Fruit fly (Drosophila melanogaster) whole organism, embryonic: Measurements from ENCODE around the gene Vha16-3.

Source experiments
- ATbp ChIP-seq: fragments of 200-800 bp; sonication (Bioruptor generic); optimal IDR thresholded peaks from 2 replicates; lab custom pipeline; 2017; ENCODE audit warnings: missing biosample characterization, mild to moderate bottlenecking, missing genetic modification characterization, missing genetic modification reagents
- Adf1 ChIP-seq: fragments of 200-800 bp; sonication (Bioruptor generic); IDR thresholded peaks from 2 replicates; pipeline ENCODE4 v1.3.6; 2022; ENCODE audit warnings: missing biosample characterization, missing genetic modification characterization
- Aef1 ChIP-seq: fragments of 200-800 bp; sonication (Bioruptor generic); IDR thresholded peaks from 3 replicates; pipeline ENCODE4 v1.3.6; 2022; ENCODE audit warnings: missing biosample characterization, missing genetic modification characterization
- CG11093 ChIP-seq: fragments of 200-800 bp; sonication (Bioruptor generic); IDR thresholded peaks from 3 replicates; pipeline ENCODE4 v1.3.6; 2022; ENCODE audit warnings: missing biosample characterization, missing genetic modification characterization
- CG11456 ChIP-seq: fragments of 200-800 bp; sonication (Bioruptor generic); IDR thresholded peaks from 3 replicates; pipeline ENCODE4 v1.3.6; 2022; ENCODE audit warnings: missing biosample characterization, missing genetic modification characterization
- CG12391 ChIP-seq: fragments of 200-800 bp; sonication (Bioruptor generic); optimal IDR thresholded peaks from 3 replicates; lab custom pipeline; 2018; ENCODE audit warnings: missing biosample characterization, mild to moderate bottlenecking, missing genetic modification characterization, moderate library complexity
- CG14014 ChIP-seq: fragments of 200-800 bp; sonication (Bioruptor generic); IDR thresholded peaks from 2 replicates; pipeline ENCODE4 v1.3.6; 2022; ENCODE audit warnings: missing biosample characterization, missing genetic modification characterization
- CG1529 ChIP-seq: fragments of 200-800 bp; sonication (Bioruptor generic); optimal IDR thresholded peaks from 3 replicates; lab custom pipeline; 2018; ENCODE audit warnings: missing biosample characterization, missing genetic modification characterization
- CG17361 ChIP-seq: fragments of 200-800 bp; sonication (Bioruptor generic); IDR thresholded peaks from 3 replicates; pipeline ENCODE4 v1.3.6; 2022; ENCODE audit warnings: missing biosample characterization, missing genetic modification characterization
- CG17385 ChIP-seq: fragments of 200-800 bp; sonication (Bioruptor generic); optimal IDR thresholded peaks from 3 replicates; lab custom pipeline; 2018; ENCODE audit warnings: missing biosample characterization, mild to moderate bottlenecking, missing genetic modification characterization
- CG18011 ChIP-seq: fragments of 200-800 bp; sonication (Bioruptor generic); optimal IDR thresholded peaks from 2 replicates; lab custom pipeline; 2017; ENCODE audit warnings: missing biosample characterization, missing genetic modification characterization, mild to moderate bottlenecking, moderate library complexity, missing genotype
- CG2678 ChIP-seq: fragments of 200-800 bp; sonication (Bioruptor generic); optimal IDR thresholded peaks from 3 replicates; lab custom pipeline; 2019; ENCODE audit warnings: missing biosample characterization, mild to moderate bottlenecking, missing genetic modification characterization, moderate library complexity
- CG2712 ChIP-seq: fragments of 200-800 bp; optimal IDR thresholded peaks from 3 replicates; lab custom pipeline; 2019; ENCODE audit warnings: missing biosample characterization, mild to moderate bottlenecking, missing genetic modification characterization, moderate library complexity
- CG3163 ChIP-seq: fragments of 200-800 bp; sonication (Bioruptor generic); optimal IDR thresholded peaks from 3 replicates; lab custom pipeline; 2016; ENCODE audit warnings: missing biosample characterization, missing genetic modification characterization
- CG4730 ChIP-seq: fragments of 200-800 bp; sonication (Bioruptor generic); IDR thresholded peaks from 2 replicates; pipeline ENCODE4 v1.3.6; 2022; ENCODE audit warnings: missing biosample characterization, missing genetic modification characterization
- CG5245 ChIP-seq: fragments of 200-800 bp; sonication (Bioruptor generic); optimal IDR thresholded peaks from 3 replicates; lab custom pipeline; 2016; ENCODE audit warnings: missing biosample characterization, missing genetic modification characterization
- CG6689 ChIP-seq: fragments of 200-800 bp; sonication (Bioruptor generic); IDR thresholded peaks from 2 replicates; pipeline ENCODE4 v1.3.6; 2022; ENCODE audit warnings: missing biosample characterization, missing genetic modification characterization
- CG7987 ChIP-seq: fragments of 200-800 bp; sonication (Bioruptor generic); optimal IDR thresholded peaks from 2 replicates; lab custom pipeline; 2018; ENCODE audit warnings: missing biosample characterization, mild to moderate bottlenecking, missing genetic modification characterization, moderate library complexity
- Dek ChIP-seq: fragments of 200-800 bp; sonication (Bioruptor generic); optimal IDR thresholded peaks from 3 replicates; lab custom pipeline; 2019; ENCODE audit warnings: missing biosample characterization, mild to moderate bottlenecking, missing genetic modification characterization, moderate library complexity
- Dfd ChIP-seq, 2 experiments: fragments of >200 bp; optimal IDR thresholded peaks; 2 replicates each; lab custom pipeline; 2017; ENCODE audit warnings: missing biosample characterization in 2 of 2, missing genetic modification characterization in 2 of 2
- Dip2 ChIP-seq: fragments of 200-800 bp; sonication (Bioruptor generic); IDR thresholded peaks from 2 replicates; pipeline ENCODE4 v1.3.6; 2022; ENCODE audit warnings: missing biosample characterization, missing genetic modification characterization
- Doc3 ChIP-seq: fragments of 200-800 bp; sonication (Bioruptor generic); IDR thresholded peaks from 3 replicates; pipeline ENCODE4 v1.3.6; 2022; ENCODE audit warnings: missing biosample characterization, missing genetic modification characterization; ENCODE audit not compliant: partially characterized antibody
- HLH54F ChIP-seq: fragments of 200-800 bp; sonication (Bioruptor generic); optimal IDR thresholded peaks from 3 replicates; lab custom pipeline; 2016; ENCODE audit warnings: missing biosample characterization, missing genetic modification characterization
- Meics ChIP-seq: fragments of 200-800 bp; sonication (Bioruptor generic); optimal IDR thresholded peaks from 2 replicates; lab custom pipeline; 2017; ENCODE audit warnings: missing biosample characterization, mild to moderate bottlenecking, missing genetic modification characterization
- Optix ChIP-seq: fragments of 200-800 bp; sonication (Bioruptor generic); IDR thresholded peaks from 3 replicates; pipeline ENCODE4 v1.3.6; 2022; ENCODE audit warnings: missing biosample characterization, missing genetic modification characterization
- PHDP ChIP-seq: fragments of 200-800 bp; sonication (Bioruptor generic); optimal IDR thresholded peaks from 3 replicates; lab custom pipeline; 2018; ENCODE audit warnings: missing biosample characterization, mild to moderate bottlenecking, missing genetic modification characterization, moderate library complexity
- Rfx ChIP-seq: fragments of 200-800 bp; sonication (Bioruptor generic); IDR thresholded peaks from 2 replicates; pipeline ENCODE4 v1.3.6; 2022; ENCODE audit warnings: missing biosample characterization, missing genetic modification characterization
- Spps ChIP-seq: fragments of 200-800 bp; sonication (Bioruptor generic); optimal IDR thresholded peaks from 2 replicates; lab custom pipeline; 2018; ENCODE audit warnings: missing biosample characterization, mild to moderate bottlenecking, missing genetic modification characterization
- Trl ChIP-seq, 3 experiments: fragments of >200 bp in 2 of 3; fragments of 200-800 bp in 1 of 3; sonication (Bioruptor generic) in 1 of 3; optimal IDR thresholded peaks; 2 replicates in 1 of 3; 3 replicates in 2 of 3; lab custom pipeline; 2016 to 2017; ENCODE audit warnings: missing biosample characterization in 1 of 3, missing genetic modification characterization in 1 of 3
- YL-1 ChIP-seq: fragments of 200-800 bp; sonication (Bioruptor generic); optimal IDR thresholded peaks from 3 replicates; lab custom pipeline; 2017; ENCODE audit warnings: missing biosample characterization, mild to moderate bottlenecking, missing genetic modification characterization
- bsh ChIP-seq, 2 experiments: fragments of 200-800 bp; sonication (Bioruptor generic); optimal IDR thresholded peaks; 2 replicates each; lab custom pipeline; 2017 to 2018; ENCODE audit warnings: mild to moderate bottlenecking in 2 of 2, missing biosample characterization in 2 of 2, missing genetic modification characterization in 2 of 2, moderate library complexity in 1 of 2
- cad ChIP-seq: fragments of >200 bp; optimal IDR thresholded peaks from 2 replicates; lab custom pipeline; 2017; ENCODE audit warnings: missing biosample characterization, missing genetic modification characterization
- crc ChIP-seq: fragments of 200-800 bp; sonication (Bioruptor generic); optimal IDR thresholded peaks from 2 replicates; lab custom pipeline; 2016; ENCODE audit warnings: missing biosample characterization, missing genetic modification characterization
- dimm ChIP-seq: fragments of 200-800 bp; sonication (Bioruptor generic); IDR thresholded peaks from 2 replicates; pipeline ENCODE4 v1.3.6; 2022; ENCODE audit warnings: missing biosample characterization, missing genetic modification characterization
- esg ChIP-seq: fragments of 200-800 bp; sonication (Bioruptor generic); conservative IDR thresholded peaks from 2 replicates; pipeline ENCODE4 v1.3.6; 2022; ENCODE audit warnings: missing biosample characterization, missing genetic modification characterization
- eyg ChIP-seq: fragments of 200-800 bp; sonication (Bioruptor generic); optimal IDR thresholded peaks from 3 replicates; lab custom pipeline; 2016; ENCODE audit warnings: missing biosample characterization, missing genetic modification characterization
- fru ChIP-seq: fragments of >200 bp; optimal IDR thresholded peaks from 2 replicates; lab custom pipeline; 2017
- gfzf ChIP-seq: fragments of 200-800 bp; sonication (Bioruptor generic); optimal IDR thresholded peaks from 2 replicates; lab custom pipeline; 2016; ENCODE audit warnings: missing biosample characterization, mild to moderate bottlenecking, missing genetic modification characterization, moderate library complexity
- gsb ChIP-seq: fragments of 200-800 bp; sonication (Bioruptor generic); IDR thresholded peaks from 2 replicates; pipeline ENCODE4 v1.3.6; 2022; ENCODE audit warnings: missing biosample characterization, missing genetic modification characterization
- gsb-n ChIP-seq: fragments of 200-800 bp; sonication (Bioruptor generic); optimal IDR thresholded peaks from 3 replicates; lab custom pipeline; 2018; ENCODE audit warnings: missing biosample characterization, mild to moderate bottlenecking, missing genetic modification characterization
- hth ChIP-seq: fragments of >200 bp; optimal IDR thresholded peaks from 2 replicates; lab custom pipeline; 2017; ENCODE audit warnings: inconsistent platforms
- inv ChIP-seq: fragments of 200-800 bp; sonication (Bioruptor generic); IDR thresholded peaks from 2 replicates; pipeline ENCODE4 v1.3.6; 2022; ENCODE audit warnings: missing biosample characterization, missing genetic modification characterization; ENCODE audit not compliant: partially characterized antibody
- ken ChIP-seq: fragments of 200-800 bp; sonication (Bioruptor generic); IDR thresholded peaks from 3 replicates; pipeline ENCODE4 v1.3.6; 2022; ENCODE audit warnings: missing biosample characterization, missing genetic modification characterization
- lbe ChIP-seq: fragments of 200-800 bp; sonication (Bioruptor generic); optimal IDR thresholded peaks from 2 replicates; lab custom pipeline; 2016; ENCODE audit warnings: missing biosample characterization, mild to moderate bottlenecking, missing genetic modification characterization
- ro ChIP-seq: fragments of 200-800 bp; sonication (Bioruptor generic); IDR thresholded peaks from 2 replicates; pipeline ENCODE4 v1.3.6; 2022; ENCODE audit warnings: missing biosample characterization, missing genetic modification characterization
- sisA ChIP-seq: fragments of 200-800 bp; sonication (Bioruptor generic); IDR thresholded peaks from 2 replicates; pipeline ENCODE4 v1.3.6; 2022; ENCODE audit warnings: missing biosample characterization, missing genetic modification characterization
- stwl ChIP-seq: fragments of 200-800 bp; sonication (Bioruptor generic); optimal IDR thresholded peaks from 3 replicates; lab custom pipeline; 2018; ENCODE audit warnings: missing biosample characterization, mild to moderate bottlenecking, missing genetic modification characterization, moderate library complexity
- tap ChIP-seq: fragments of 200-800 bp; optimal IDR thresholded peaks from 3 replicates; lab custom pipeline; 2019; ENCODE audit warnings: missing biosample characterization, mild to moderate bottlenecking, missing genetic modification characterization, moderate library complexity
- tgo ChIP-seq: fragments of 200-800 bp; sonication (Bioruptor generic); IDR thresholded peaks from 3 replicates; pipeline ENCODE4 v1.3.6; 2022; ENCODE audit warnings: missing biosample characterization, missing genetic modification characterization
- twi ChIP-seq: fragments of 200-800 bp; optimal IDR thresholded peaks from 2 replicates; lab custom pipeline; 2019; ENCODE audit warnings: missing biosample characterization, mild to moderate bottlenecking, missing genetic modification characterization, moderate library complexity
- vfl ChIP-seq: fragments of 200-800 bp; sonication (Bioruptor generic); optimal IDR thresholded peaks from 2 replicates; lab custom pipeline; 2016; ENCODE audit warnings: missing biosample characterization, missing genetic modification characterization

Gene Vha16-3

DNA sequence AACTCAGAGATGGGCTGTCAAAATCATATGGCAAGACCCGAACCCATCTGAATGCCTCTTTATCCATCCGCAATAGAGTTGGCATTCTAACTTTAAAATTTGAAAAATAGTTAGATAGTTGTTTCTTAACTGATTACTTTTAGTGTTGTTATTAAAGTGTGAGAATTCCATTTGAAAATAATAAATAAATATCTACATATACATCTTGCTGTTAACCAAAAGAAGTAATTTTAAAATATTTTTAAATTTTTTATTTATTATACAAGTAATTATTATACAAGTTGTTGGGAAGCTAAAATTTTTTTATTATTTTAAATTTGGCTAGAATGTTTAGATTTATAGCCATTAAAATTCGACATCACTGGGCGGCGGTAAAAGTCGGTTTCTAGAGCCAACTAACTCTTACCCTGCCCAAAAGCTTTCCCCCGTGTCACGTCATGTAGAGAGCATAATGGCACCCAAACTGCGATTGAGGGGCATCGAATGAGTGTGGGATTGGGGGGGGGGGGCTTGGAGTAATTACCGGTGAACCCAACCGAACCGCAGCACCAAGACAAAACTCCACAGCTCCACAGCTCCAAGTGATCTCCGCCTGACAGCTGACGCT, 29.5 kb upstream of the Vha16-3 start (continued):
- peak; percentile 30 for TF ChIP-seq PHDP
- no peak for TF ChIP-seq crc (GFP tag; lab: Kevin White, UChicago)
- TF ChIP-seq twi, result no peak
- TF ChIP-seq CG11456, result 0 out of 3 replicates have a peak, but pooled peaks have one; percentile 57
- TF ChIP-seq esg (GFP tag; lab: Robert Waterston, UW), result peak; percentile 25; the same call in 1 of the 2 replicates
- TF ChIP-seq CG4730 (GFP tag; lab: Robert Waterston, UW), result no peak
- no peak for TF ChIP-seq CG18011
- TF ChIP-seq bsh (GFP tag; optimal IDR thresholded peaks at IDR 0.05; lab: Kevin White, UChicago), result peak in 1 of 2 experiments; percentile 25
- peak; percentile 48 for TF ChIP-seq CG12391 (tag; lab: Kevin White, UChicago)
- TF ChIP-seq sisA, result no peak
- TF ChIP-seq ro (GFP tag; lab: Robert Waterston, UW), result no peak
- TF ChIP-seq vfl (GFP tag; lab: Kevin White, UChicago), result no peak
- no peak for TF ChIP-seq Trl (optimal IDR thresholded peaks at IDR 0.05; lab: Kevin White, UChicago)
- no peak for TF ChIP-seq Trl (GFP tag; optimal IDR thresholded peaks at IDR 0.05; lab: Kevin White, UChicago)
- TF ChIP-seq lbe, result no peak
- TF ChIP-seq fru, result no peak
- TF ChIP-seq CG3163 (GFP tag; lab: Kevin White, UChicago), result no peak
- 0 out of 2 replicates have a peak, but pooled peaks have one; percentile 8 for TF ChIP-seq Rfx (GFP tag; lab: Robert Waterston, UW)
- no peak for TF ChIP-seq CG11093 (GFP tag; lab: Robert Waterston, UW)
- no peak for TF ChIP-seq CG1529 (GFP tag; lab: Kevin White, UChicago)
- TF ChIP-seq Doc3 (GFP tag; lab: Robert Waterston, UW), result no peak
- TF ChIP-seq CG17361 (GFP tag; lab: Robert Waterston, UW), result peak; percentile 42; the same call in 2 of the 3 replicates
- no peak for TF ChIP-seq tgo
- no peak for TF ChIP-seq YL-1 (GFP tag; lab: Kevin White, UChicago)
- TF ChIP-seq gfzf (GFP tag; lab: Kevin White, UChicago), result no peak
- TF ChIP-seq stwl (tag; lab: Kevin White, UChicago), result no peak
- TF ChIP-seq gsb, result no peak
- no peak for TF ChIP-seq cad (GFP tag; lab: Kevin White, UChicago)
- TF ChIP-seq CG2712 (tag; lab: Kevin White, UChicago), result peak; percentile 66
- no peak for TF ChIP-seq Optix
- TF ChIP-seq Dfd (GFP tag; optimal IDR thresholded peaks at IDR 0.05; lab: Kevin White, UChicago), result no peak
- TF ChIP-seq ken, result no peak
- TF ChIP-seq HLH54F (GFP tag; lab: Kevin White, UChicago), result no peak
- 0 out of 2 replicates have a peak, but pooled peaks have one; percentile 12 for TF ChIP-seq CG14014
- TF ChIP-seq Aef1, result no peak
- TF ChIP-seq Spps (tag; lab: Kevin White, UChicago), result no peak
- TF ChIP-seq CG7987 (GFP tag; lab: Kevin White, UChicago), result no peak
- peak; percentile 38 for TF ChIP-seq ATbp
- TF ChIP-seq Meics (GFP tag; lab: Kevin White, UChicago), result peak; percentile 9
- no peak for TF ChIP-seq CG6689 (GFP tag; lab: Robert Waterston, UW)
- no peak for TF ChIP-seq Dip2 (GFP tag; lab: Robert Waterston, UW)
- peak; percentile 1 for TF ChIP-seq Dek (tag; lab: Kevin White, UChicago)
- no peak for TF ChIP-seq CG5245 (GFP tag; lab: Kevin White, UChicago)
- TF ChIP-seq gsb-n (tag; lab: Kevin White, UChicago), result peak; percentile 46
- no peak for TF ChIP-seq hth (lab: Kevin White, UChicago)
- TF ChIP-seq Adf1 (GFP tag; lab: Robert Waterston, UW), result no peak
- peak; percentile 10 for TF ChIP-seq tap (tag; lab: Kevin White, UChicago)
- TF ChIP-seq eyg (GFP tag; lab: Kevin White, UChicago), result no peak
- no peak for TF ChIP-seq inv (GFP tag; lab: Robert Waterston, UW)
- TF ChIP-seq CG17385 (GFP tag; lab: Kevin White, UChicago), result peak; percentile 2
- TF ChIP-seq CG2678 (tag; lab: Kevin White, UChicago), result peak; percentile 65
- no peak for TF ChIP-seq dimm (GFP tag; lab: Robert Waterston, UW)
